Fruit fly (Drosophila melanogaster) whole organism, embryonic: ENCODE measurements around the gene gpp.

Source experiments
- Ada2b ChIP-seq: fragments of 200-800 bp; sonication (Bioruptor generic); IDR thresholded peaks from 2 replicates; pipeline ENCODE4 v1.3.6; 2022; ENCODE audit warnings: missing biosample characterization, missing genetic modification characterization
- Antp ChIP-seq: fragments of 200-800 bp; sonication (Bioruptor generic); optimal IDR thresholded peaks from 3 replicates; lab custom pipeline; 2016; ENCODE audit warnings: missing biosample characterization, missing genetic modification characterization
- CG10321 ChIP-seq: fragments of 200-800 bp; sonication (Bioruptor generic); IDR thresholded peaks from 2 replicates; pipeline ENCODE4 v1.3.6; 2022; ENCODE audit warnings: missing biosample characterization, missing genetic modification characterization
- CG10543 ChIP-seq: fragments of 200-800 bp; sonication (Bioruptor generic); optimal IDR thresholded peaks from 3 replicates; lab custom pipeline; 2017; ENCODE audit warnings: missing biosample characterization, mild to moderate bottlenecking, missing genetic modification characterization, moderate library complexity
- CG12659 ChIP-seq: fragments of 200-800 bp; sonication (Bioruptor generic); optimal IDR thresholded peaks from 3 replicates; lab custom pipeline; 2017; ENCODE audit warnings: mild to moderate bottlenecking, missing biosample characterization, missing genetic modification reagents, missing genetic modification characterization
- CG13624 ChIP-seq: fragments of 200-800 bp; sonication (Bioruptor generic); optimal IDR thresholded peaks from 2 replicates; lab custom pipeline; 2016; ENCODE audit warnings: missing biosample characterization, missing genetic modification characterization
- CG14441 ChIP-seq: fragments of 200-800 bp; sonication (Bioruptor generic); IDR thresholded peaks from 2 replicates; pipeline ENCODE4 v1.3.6; 2022; ENCODE audit warnings: missing biosample characterization, missing genetic modification characterization
- CG15514 ChIP-seq: fragments of 200-800 bp; sonication (Bioruptor generic); optimal IDR thresholded peaks from 3 replicates; lab custom pipeline; 2017; ENCODE audit warnings: missing biosample characterization, missing genetic modification characterization, mild to moderate bottlenecking, moderate library complexity, missing genetic modification reagents
- CG18011 ChIP-seq: fragments of 200-800 bp; sonication (Bioruptor generic); optimal IDR thresholded peaks from 2 replicates; lab custom pipeline; 2017; ENCODE audit warnings: missing biosample characterization, missing genetic modification characterization, mild to moderate bottlenecking, moderate library complexity, missing genotype
- CG18599 ChIP-seq: fragments of 200-800 bp; sonication (Bioruptor generic); optimal IDR thresholded peaks from 3 replicates; lab custom pipeline; 2017; ENCODE audit warnings: missing biosample characterization, missing genetic modification characterization, mild to moderate bottlenecking, moderate library complexity, missing genetic modification reagents
- CG2116 ChIP-seq: fragments of 200-800 bp; sonication (Bioruptor generic); optimal IDR thresholded peaks from 3 replicates; lab custom pipeline; 2018; ENCODE audit warnings: missing biosample characterization, mild to moderate bottlenecking, missing genetic modification characterization
- CG2199 ChIP-seq: fragments of 200-800 bp; sonication (Bioruptor generic); IDR thresholded peaks from 3 replicates; pipeline ENCODE4 v1.3.6; 2022; ENCODE audit warnings: missing biosample characterization, missing genetic modification characterization
- CG4854 ChIP-seq: fragments of 200-800 bp; sonication (Bioruptor generic); optimal IDR thresholded peaks from 2 replicates; lab custom pipeline; 2016; ENCODE audit warnings: missing biosample characterization, missing genetic modification characterization, inconsistent platforms
- CG6689 ChIP-seq: fragments of 200-800 bp; sonication (Bioruptor generic); IDR thresholded peaks from 2 replicates; pipeline ENCODE4 v1.3.6; 2022; ENCODE audit warnings: missing biosample characterization, missing genetic modification characterization
- CG8281 ChIP-seq: fragments of 200-800 bp; sonication (Bioruptor generic); optimal IDR thresholded peaks from 2 replicates; lab custom pipeline; 2018; ENCODE audit warnings: missing biosample characterization, mild to moderate bottlenecking, missing genetic modification characterization, moderate library complexity
- CG8388 ChIP-seq: fragments of 200-800 bp; sonication (Bioruptor generic); optimal IDR thresholded peaks from 2 replicates; lab custom pipeline; 2019; ENCODE audit warnings: missing biosample characterization, mild to moderate bottlenecking, missing genetic modification characterization, moderate library complexity
- CG8944 ChIP-seq: fragments of 200-800 bp; sonication (Bioruptor generic); optimal IDR thresholded peaks from 3 replicates; lab custom pipeline; 2016; ENCODE audit warnings: missing biosample characterization, missing genetic modification characterization
- CG9215 ChIP-seq: fragments of 200-800 bp; sonication (Bioruptor generic); IDR thresholded peaks from 2 replicates; pipeline ENCODE4 v1.3.6; 2022; ENCODE audit warnings: missing biosample characterization, missing genetic modification characterization
- CG9817 ChIP-seq: fragments of 200-800 bp; sonication (Bioruptor generic); optimal IDR thresholded peaks from 2 replicates; lab custom pipeline; 2018; ENCODE audit warnings: missing biosample characterization, mild to moderate bottlenecking, missing genetic modification characterization, moderate library complexity
- E2f1 ChIP-seq: fragments of 200-800 bp; sonication (Bioruptor generic); IDR thresholded peaks from 2 replicates; pipeline ENCODE4 v1.3.6; 2022; ENCODE audit warnings: missing biosample characterization, missing genetic modification characterization
- Fer1 ChIP-seq: fragments of 200-800 bp; sonication (Bioruptor generic); optimal IDR thresholded peaks from 2 replicates; lab custom pipeline; 2017; ENCODE audit warnings: missing biosample characterization, mild to moderate bottlenecking, missing genetic modification characterization
- HLH54F ChIP-seq: fragments of 200-800 bp; sonication (Bioruptor generic); optimal IDR thresholded peaks from 3 replicates; lab custom pipeline; 2016; ENCODE audit warnings: missing biosample characterization, missing genetic modification characterization
- Hr51 ChIP-seq, 2 experiments: fragments of 200-800 bp; sonication (Bioruptor generic); optimal IDR thresholded peaks; 2 replicates in 1 of 2; 3 replicates in 1 of 2; lab custom pipeline; 2016 to 2018; ENCODE audit warnings: missing biosample characterization in 2 of 2, missing genetic modification characterization in 2 of 2, mild to moderate bottlenecking in 1 of 2, moderate library complexity in 1 of 2
- Med ChIP-seq: fragments of 200-800 bp; sonication (Bioruptor generic); peaks from one replicate; lab custom pipeline; 2016; ENCODE audit warnings: missing biosample characterization, missing genetic modification characterization, mild to moderate bottlenecking, inconsistent platforms, moderate library complexity
- NfI ChIP-seq: fragments of 200-800 bp; sonication (Bioruptor generic); optimal IDR thresholded peaks from 3 replicates; lab custom pipeline; 2018; ENCODE audit warnings: missing biosample characterization, mild to moderate bottlenecking, missing genetic modification characterization, moderate library complexity
- Ravus ChIP-seq: fragments of 200-800 bp; sonication (Bioruptor generic); IDR thresholded peaks from 2 replicates; pipeline ENCODE4 v1.3.6; 2022; ENCODE audit warnings: missing biosample characterization, missing genetic modification characterization
- ab ChIP-seq: fragments of 200-800 bp; sonication (Bioruptor generic); optimal IDR thresholded peaks from 2 replicates; lab custom pipeline; 2016; ENCODE audit warnings: missing biosample characterization, missing genetic modification characterization
- aop ChIP-seq: fragments of 200-800 bp; sonication (Bioruptor generic); IDR thresholded peaks from 2 replicates; pipeline ENCODE4 v1.3.6; 2022; ENCODE audit warnings: missing biosample characterization, missing genetic modification characterization
- bab2 ChIP-seq: fragments of 200-800 bp; sonication (Bioruptor generic); optimal IDR thresholded peaks from 2 replicates; lab custom pipeline; 2016; ENCODE audit warnings: missing biosample characterization, missing genetic modification characterization
- bowl ChIP-seq: fragments of 200-800 bp; sonication (Bioruptor generic); IDR thresholded peaks from 2 replicates; pipeline ENCODE4 v1.3.6; 2022; ENCODE audit warnings: missing biosample characterization, missing genetic modification characterization
- cad ChIP-seq: fragments of >200 bp; optimal IDR thresholded peaks from 2 replicates; lab custom pipeline; 2017; ENCODE audit warnings: missing biosample characterization, missing genetic modification characterization
- crol ChIP-seq: fragments of 200-800 bp; sonication (Bioruptor generic); IDR thresholded peaks from 2 replicates; pipeline ENCODE4 v1.3.6; 2022; ENCODE audit warnings: missing biosample characterization, missing genetic modification characterization
- fru ChIP-seq: fragments of >200 bp; optimal IDR thresholded peaks from 2 replicates; lab custom pipeline; 2017
- her ChIP-seq: fragments of 200-800 bp; sonication (Bioruptor generic); optimal IDR thresholded peaks from 2 replicates; lab custom pipeline; 2016; ENCODE audit warnings: missing biosample characterization, missing genetic modification characterization
- insv ChIP-seq, 2 experiments: fragments of 200-800 bp; sonication (Bioruptor generic); optimal IDR thresholded peaks; 3 replicates each; lab custom pipeline; 2016 to 2018; ENCODE audit warnings: missing biosample characterization in 2 of 2, missing genetic modification characterization in 2 of 2
- jigr1 ChIP-seq: fragments of 200-800 bp; sonication (Bioruptor generic); IDR thresholded peaks from 3 replicates; pipeline ENCODE4 v1.3.6; 2022; ENCODE audit warnings: missing biosample characterization, missing genetic modification characterization
- klu ChIP-seq: fragments of 200-800 bp; sonication (Bioruptor generic); IDR thresholded peaks from 2 replicates; pipeline ENCODE4 v1.3.6; 2022; ENCODE audit warnings: missing biosample characterization, missing genetic modification characterization
- mirr ChIP-seq: fragments of 200-800 bp; sonication (Bioruptor generic); optimal IDR thresholded peaks from 3 replicates; lab custom pipeline; 2018; ENCODE audit warnings: missing biosample characterization, mild to moderate bottlenecking, missing genetic modification characterization
- odd ChIP-seq: fragments of 200-800 bp; sonication (Bioruptor generic); optimal IDR thresholded peaks from 2 replicates; lab custom pipeline; 2017; ENCODE audit warnings: missing biosample characterization, mild to moderate bottlenecking, missing genetic modification characterization
- otp ChIP-seq: fragments of 200-800 bp; sonication (Bioruptor generic); IDR thresholded peaks from 3 replicates; pipeline ENCODE4, ENCODE4 v1.3.6; 2022; ENCODE audit warnings: missing biosample characterization, missing genetic modification characterization
- pho ChIP-seq: fragments of 200-800 bp; sonication (Bioruptor generic); optimal IDR thresholded peaks from 2 replicates; lab custom pipeline; 2016; ENCODE audit warnings: missing biosample characterization, missing genetic modification characterization
- so ChIP-seq: fragments of 200-800 bp; sonication (Bioruptor generic); IDR thresholded peaks from 3 replicates; pipeline ENCODE4 v1.3.6; 2022; ENCODE audit warnings: missing biosample characterization, missing genetic modification characterization
- sqz ChIP-seq: fragments of 200-800 bp; sonication (Bioruptor generic); optimal IDR thresholded peaks from 3 replicates; lab custom pipeline; 2018; ENCODE audit warnings: missing biosample characterization, mild to moderate bottlenecking, missing genetic modification characterization
- stwl ChIP-seq: fragments of 200-800 bp; sonication (Bioruptor generic); optimal IDR thresholded peaks from 3 replicates; lab custom pipeline; 2018; ENCODE audit warnings: missing biosample characterization, mild to moderate bottlenecking, missing genetic modification characterization, moderate library complexity
- sug ChIP-seq: fragments of 200-800 bp; optimal IDR thresholded peaks from 2 replicates; lab custom pipeline; 2019; ENCODE audit warnings: missing biosample characterization, mild to moderate bottlenecking, missing genetic modification characterization, moderate library complexity
- toy ChIP-seq: fragments of 200-800 bp; sonication (Bioruptor generic); IDR thresholded peaks from 2 replicates; pipeline ENCODE4 v1.3.6; 2022; ENCODE audit warnings: missing biosample characterization, missing genetic modification characterization
- tup ChIP-seq: fragments of 200-800 bp; sonication (Bioruptor generic); optimal IDR thresholded peaks from 2 replicates; lab custom pipeline; 2016; ENCODE audit warnings: missing biosample characterization, mild to moderate bottlenecking, missing genetic modification characterization, moderate library complexity
- vnd ChIP-seq: fragments of 200-800 bp; sonication (Bioruptor generic); IDR thresholded peaks from 3 replicates; pipeline ENCODE4 v1.3.6; 2022; ENCODE audit warnings: missing biosample characterization, missing genetic modification characterization; ENCODE audit not compliant: partially characterized antibody
- vvl ChIP-seq: fragments of 200-800 bp; sonication (Bioruptor generic); IDR thresholded peaks from 2 replicates; pipeline ENCODE4 v1.3.6; 2022; ENCODE audit warnings: missing biosample characterization, missing genetic modification characterization
- yki ChIP-seq: fragments of >200 bp; optimal IDR thresholded peaks from 3 replicates; lab custom pipeline; 2018

The gpp gene

dm6 chr3R:6426173-6426899, 19.7 kb downstream of the gpp start (continued):
- TF ChIP-seq so, result peak; percentile 19; the same call in 1 of the 3 replicates
- TF ChIP-seq Ravus (GFP tag; lab: Robert Waterston, UW), result no peak
- peak; percentile 33; the same call in 1 of the 2 replicates for TF ChIP-seq bowl (GFP tag; lab: Robert Waterston, UW)
- no peak for TF ChIP-seq CG12659
- peak; percentile 25 for TF ChIP-seq ab (GFP tag; lab: Kevin White, UChicago)
- TF ChIP-seq vnd (GFP tag; lab: Robert Waterston, UW), result no peak
- TF ChIP-seq odd, result no peak
- no peak for TF ChIP-seq CG6689 (GFP tag; lab: Robert Waterston, UW)
- peak; percentile 49 for TF ChIP-seq CG10543 (GFP tag; lab: Kevin White, UChicago)
- TF ChIP-seq tup (GFP tag; lab: Kevin White, UChicago), result no peak
- TF ChIP-seq CG8388 (GFP tag; lab: Kevin White, UChicago), result no peak
- peak; percentile 11 for TF ChIP-seq sqz
- peak in 1 of 2 experiments; percentile 5 for TF ChIP-seq Hr51 (GFP tag; optimal IDR thresholded peaks at IDR 0.05; lab: Kevin White, UChicago)
- no peak for TF ChIP-seq CG9817
- peak; percentile 93 for TF ChIP-seq crol (GFP tag; lab: Robert Waterston, UW)
- no peak for TF ChIP-seq klu (GFP tag; lab: Robert Waterston, UW)
- peak; percentile 88; the same call in 2 of the 3 replicates for TF ChIP-seq CG2199 (GFP tag; lab: Robert Waterston, UW)
- TF ChIP-seq CG18599 (GFP tag; lab: Kevin White, UChicago), result no peak
- peak; percentile 18 for TF ChIP-seq CG15514
- no peak for TF ChIP-seq CG2116
- peak; percentile 1 for TF ChIP-seq Fer1 (GFP tag; lab: Kevin White, UChicago)
- TF ChIP-seq fru (lab: Kevin White, UChicago), result no peak
- TF ChIP-seq vvl, result peak; percentile 46; the same call in 1 of the 2 replicates
- no peak for TF ChIP-seq bab2 (GFP tag; lab: Kevin White, UChicago)
- TF ChIP-seq toy (GFP tag; lab: Robert Waterston, UW), result no peak
- no peak for TF ChIP-seq sug (tag; lab: Kevin White, UChicago)
- TF ChIP-seq CG8944 (GFP tag; lab: Kevin White, UChicago), result no peak
- no peak for TF ChIP-seq HLH54F (GFP tag; lab: Kevin White, UChicago)
- no peak for TF ChIP-seq CG18011
- 0 out of 2 replicates have a peak, but pooled peaks have one; percentile 18 for TF ChIP-seq aop (GFP tag; lab: Robert Waterston, UW)
- 0 out of 2 replicates have a peak, but pooled peaks have one; percentile 9 for TF ChIP-seq Ada2b (GFP tag; lab: Robert Waterston, UW)
- TF ChIP-seq E2f1 (GFP tag; lab: Robert Waterston, UW), result peak; percentile 23; the same call in 1 of the 2 replicates
- no peak for TF ChIP-seq NfI (GFP tag; lab: Kevin White, UChicago)
- TF ChIP-seq CG8281 (tag; lab: Kevin White, UChicago), result no peak
- TF ChIP-seq Med, result peak; percentile 69
- TF ChIP-seq CG10321 (GFP tag; lab: Robert Waterston, UW), result no peak
- no peak for TF ChIP-seq CG4854
- TF ChIP-seq mirr, result no peak
- no peak for TF ChIP-seq yki (lab: Kevin White, UChicago)
- TF ChIP-seq CG14441, result 0 out of 2 replicates have a peak, but pooled peaks have one; percentile 29
- TF ChIP-seq pho, result no peak
- TF ChIP-seq stwl (tag; lab: Kevin White, UChicago), result peak; percentile 39
- TF ChIP-seq otp (GFP tag; lab: Robert Waterston, UW), result peak; percentile 4; the same call in 1 of the 3 replicates
- TF ChIP-seq her (GFP tag; lab: Kevin White, UChicago), result no peak
- TF ChIP-seq CG13624 (GFP tag; lab: Kevin White, UChicago), result no peak
- TF ChIP-seq CG9215, result no peak
- no peak for TF ChIP-seq Antp (GFP tag; lab: Kevin White, UChicago)
- TF ChIP-seq cad (GFP tag; lab: Kevin White, UChicago), result no peak
- TF ChIP-seq insv (GFP tag; optimal IDR thresholded peaks at IDR 0.05; lab: Kevin White, UChicago), result peak; percentile 65 to 96
- no peak for TF ChIP-seq jigr1 (GFP tag; lab: Robert Waterston, UW)
